Fruit fly (Drosophila melanogaster): ENCODE results near the gene Cf2.

The Cf2 gene

DNA sequence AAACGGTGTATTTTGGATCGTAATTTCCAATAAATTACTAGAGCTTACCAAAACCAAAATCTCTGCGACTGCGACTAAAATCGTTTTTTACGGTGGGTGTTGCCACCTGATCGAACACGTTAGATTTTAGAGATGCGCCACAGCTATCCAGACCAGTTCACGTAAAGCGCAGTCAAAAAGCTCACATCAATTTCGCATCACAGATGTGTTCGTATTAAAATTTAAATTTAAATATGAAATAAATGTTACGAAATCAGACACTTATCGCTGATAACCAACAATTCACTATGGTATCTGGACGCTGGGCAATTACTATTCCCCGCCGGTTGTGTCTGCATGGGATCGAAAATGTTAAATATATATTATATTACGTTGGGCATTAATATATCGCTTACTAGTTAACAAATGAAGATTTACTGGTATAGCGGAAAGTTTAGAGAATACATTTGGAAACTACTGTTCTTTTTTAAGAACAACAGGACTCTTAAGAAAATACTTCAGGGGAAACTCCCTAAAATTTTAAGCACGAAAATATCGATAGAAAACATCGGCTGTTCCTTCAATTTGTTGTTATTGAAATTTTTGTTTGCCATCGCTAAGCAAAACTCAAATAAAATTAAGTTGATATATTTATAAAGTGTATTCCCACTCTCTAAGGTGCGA, 35.6 kb downstream of the Cf2 start, which contains the start of the genes mxt and CG11927 (continued):
- TF ChIP-seq Meics (GFP tag; optimal IDR thresholded peaks at IDR 0.05), result peak; percentile 40
- no peak for TF ChIP-seq NK7.1 (GFP tag; optimal IDR thresholded peaks at IDR 0.05)
- TF ChIP-seq da (GFP tag; optimal IDR thresholded peaks at IDR 0.05), result no peak
- no peak for TF ChIP-seq salm (tag; optimal IDR thresholded peaks at IDR 0.05)
- TF ChIP-seq Xrp1 (GFP tag; IDR thresholded peaks at IDR 0.05), result no peak; the same call in 1 of the 2 replicates
- TF ChIP-seq Ets97D (GFP tag; optimal IDR thresholded peaks at IDR 0.05), result peak; percentile 41
- TF ChIP-seq ci (GFP tag; IDR thresholded peaks at IDR 0.05), result peak; percentile 72
- 0 out of 2 replicates have a peak, but pooled peaks have one; percentile 28 for TF ChIP-seq CG6689 (GFP tag; IDR thresholded peaks at IDR 0.05)
- 0 out of 2 replicates have a peak, but pooled peaks have one; percentile 40 for TF ChIP-seq CG14441 (GFP tag; IDR thresholded peaks at IDR 0.05)
- no peak for TF ChIP-seq pita (GFP tag; optimal IDR thresholded peaks at IDR 0.05)
- TF ChIP-seq CG7786 (GFP tag; optimal IDR thresholded peaks at IDR 0.05), result peak; percentile 25
- TF ChIP-seq tna (GFP tag; IDR thresholded peaks at IDR 0.05; ENCODE audit: partially characterized antibody), result peak; percentile 77
- TF ChIP-seq CG12104 (GFP tag; optimal IDR thresholded peaks at IDR 0.05), result peak; percentile 26
- no peak for TF ChIP-seq Bteb2 (GFP tag; optimal IDR thresholded peaks at IDR 0.05)
- TF ChIP-seq Rfx (GFP tag; IDR thresholded peaks at IDR 0.05), result peak; percentile 80
- no peak for TF ChIP-seq Sox100B (GFP tag; optimal IDR thresholded peaks at IDR 0.05)
- no peak for TF ChIP-seq ac (GFP tag; optimal IDR thresholded peaks at IDR 0.05)
- TF ChIP-seq pros (GFP tag; optimal IDR thresholded peaks at IDR 0.05), result no peak
- TF ChIP-seq Dip2 (GFP tag; IDR thresholded peaks at IDR 0.05), result no peak
- TF ChIP-seq CG11456 (GFP tag; IDR thresholded peaks at IDR 0.05), result peak; percentile 75; the same call in 2 of the 3 replicates
- TF ChIP-seq CG14860 (GFP tag; IDR thresholded peaks at IDR 0.05; ENCODE audit: partially characterized antibody), result peak; percentile 78
- TF ChIP-seq CG16779 (GFP tag; IDR thresholded peaks at IDR 0.05), result no peak
- no peak for TF ChIP-seq cad (GFP tag; optimal IDR thresholded peaks at IDR 0.05)
- peak; percentile 69 for TF ChIP-seq tin (GFP tag; optimal IDR thresholded peaks at IDR 0.05)
- peak; percentile 30 for TF ChIP-seq pum (GFP tag; optimal IDR thresholded peaks at IDR 0.05)
- no peak for TF ChIP-seq CG15479 (GFP tag; optimal IDR thresholded peaks at IDR 0.05)
- TF ChIP-seq CG1233 (GFP tag; optimal IDR thresholded peaks at IDR 0.05), result no peak
- peak; percentile 73 for TF ChIP-seq CG2120 (GFP tag; optimal IDR thresholded peaks at IDR 0.05)
- TF ChIP-seq CG7839 (tag; optimal IDR thresholded peaks at IDR 0.05), result no peak
- no peak for TF ChIP-seq fru (optimal IDR thresholded peaks at IDR 0.05)
- peak; percentile 63 for TF ChIP-seq CG14710 (tag; optimal IDR thresholded peaks at IDR 0.05)
- 0 out of 2 replicates have a peak, but pooled peaks have one; percentile 20 for TF ChIP-seq CG17328 (GFP tag; IDR thresholded peaks at IDR 0.05)
- TF ChIP-seq CG42726 (GFP tag; IDR thresholded peaks at IDR 0.05; ENCODE audit: partially characterized antibody), result peak; percentile 85; the same call in 1 of the 2 replicates
- TF ChIP-seq scrt (GFP tag; optimal IDR thresholded peaks at IDR 0.05), result no peak
- peak; percentile 39; the same call in 1 of the 2 replicates for TF ChIP-seq Ptx1 (GFP tag; IDR thresholded peaks at IDR 0.05)
- peak; percentile 47 for TF ChIP-seq MBD-R2 (GFP tag; IDR thresholded peaks at IDR 0.05)
- peak; percentile 52 for TF ChIP-seq chn (GFP tag; optimal IDR thresholded peaks at IDR 0.05)
- TF ChIP-seq Fer2 (tag; optimal IDR thresholded peaks at IDR 0.05), result peak; percentile 12
- TF ChIP-seq CG32772 (GFP tag; IDR thresholded peaks at IDR 0.05), result 0 out of 2 replicates have a peak, but pooled peaks have one; percentile 26
- no peak for TF ChIP-seq ham (GFP tag; IDR thresholded peaks at IDR 0.05)
- peak; percentile 94 for TF ChIP-seq CG15514 (GFP tag; optimal IDR thresholded peaks at IDR 0.05)
- TF ChIP-seq toy (GFP tag; IDR thresholded peaks at IDR 0.05), result no peak
- 0 out of 3 replicates have a peak, but pooled peaks have one; percentile 29 for TF ChIP-seq ase (GFP tag; IDR thresholded peaks at IDR 0.05)
- TF ChIP-seq Ada2b (GFP tag; IDR thresholded peaks at IDR 0.05), result no peak
- TF ChIP-seq CG10267 (tag; optimal IDR thresholded peaks at IDR 0.05), result peak; percentile 43
- TF ChIP-seq CG18764 (GFP tag; optimal IDR thresholded peaks at IDR 0.05), result peak; percentile 37
- no peak for TF ChIP-seq Taf1 (GFP tag; IDR thresholded peaks at IDR 0.05)
- TF ChIP-seq pnt (GFP tag; optimal IDR thresholded peaks at IDR 0.05), result peak; percentile 56
- TF ChIP-seq wdn (GFP tag; IDR thresholded peaks at IDR 0.05), result 0 out of 2 replicates have a peak, but pooled peaks have one; percentile 32
- TF ChIP-seq CG13894 (tag; optimal IDR thresholded peaks at IDR 0.05), result no peak
